Worm (Caenorhabditis elegans) whole organism, L4 larva: ENCODE data around the gene F46F2.3.
A peak's percentile ranks its signal among the peaks of the same experiment; 100 is the strongest.

ENCODE experiments used
- T26A8.4 ChIP-seq: fragments of 200-800 bp; sonication (Bioruptor generic); IDR thresholded peaks from 2 replicates; pipeline ENCODE4 v1.3.6; 2022; ENCODE audit warnings: missing genetic modification characterization, missing compliant biosample characterization
- ZK337.2 ChIP-seq: fragments of 200-800 bp; sonication (Bioruptor generic); IDR thresholded peaks from 2 replicates; pipeline ENCODE4 v1.3.6; 2022; ENCODE audit warnings: missing genetic modification reagents, missing genetic modification characterization, missing compliant biosample characterization
- aha-1 ChIP-seq: fragments of 150-350 bp; peaks from one replicate; lab custom pipeline; 2014; ENCODE audit warnings: missing biosample characterization, missing genetic modification characterization
- attf-4 ChIP-seq: sonication (generic microtip); optimal IDR thresholded peaks from 3 replicates; lab custom pipeline; 2017; ENCODE audit warnings: missing biosample characterization, missing genetic modification characterization
- ceh-32 ChIP-seq: sonication (generic microtip); optimal IDR thresholded peaks from 2 replicates; lab custom pipeline; 2016; ENCODE audit warnings: mild to moderate bottlenecking, missing genetic modification characterization, missing compliant biosample characterization; ENCODE audit not compliant: poor library complexity
- ctbp-1 ChIP-seq: fragments of 200-800 bp; sonication (Bioruptor generic); IDR thresholded peaks from 2 replicates; pipeline ENCODE4 v1.3.6; 2022; ENCODE audit warnings: missing genetic modification reagents, missing genetic modification characterization, missing compliant biosample characterization
- daf-16 ChIP-seq, 3 experiments: sonication (generic microtip); optimal IDR thresholded peaks; 2 replicates each; lab custom pipeline; 2016 to 2017; ENCODE audit warnings: missing genetic modification characterization in 3 of 3, missing genetic modification reagents in 3 of 3, mild to moderate bottlenecking in 2 of 3, missing compliant biosample characterization in 2 of 3, missing biosample characterization in 1 of 3, moderate library complexity in 1 of 3
- daf-8 ChIP-seq: fragments of 200-800 bp; sonication (Bioruptor generic); IDR thresholded peaks from 2 replicates; pipeline ENCODE4 v1.3.6; 2022; ENCODE audit warnings: missing genetic modification characterization, missing compliant biosample characterization
- dmd-6 ChIP-seq: fragments of 200-800 bp; sonication (Bioruptor generic); IDR thresholded peaks from 2 replicates; pipeline ENCODE4 v1.3.6; 2022; ENCODE audit warnings: missing genetic modification reagents, missing genetic modification characterization, missing compliant biosample characterization
- dpl-1 ChIP-seq: fragments of 150-350 bp; optimal IDR thresholded peaks from 2 replicates; lab custom pipeline; 2014; ENCODE audit warnings: missing biosample characterization, missing genetic modification reagents, missing genetic modification characterization
- dve-1 ChIP-seq: sonication (generic microtip); optimal IDR thresholded peaks from 2 replicates; lab custom pipeline; 2017; ENCODE audit warnings: antibody characterized with exemption, mild to moderate bottlenecking, missing genetic modification characterization, missing compliant biosample characterization; ENCODE audit not compliant: insufficient read depth
- egl-43 ChIP-seq: fragments of 200-800 bp; sonication (Bioruptor generic); IDR thresholded peaks from 2 replicates; pipeline ENCODE4 v1.3.6; 2022; ENCODE audit warnings: missing genetic modification reagents, missing genetic modification characterization, missing compliant biosample characterization
- fos-1 ChIP-seq: fragments of 150-350 bp; optimal IDR thresholded peaks from 2 replicates; lab custom pipeline; 2014; ENCODE audit warnings: missing biosample characterization, missing genetic modification characterization
- gei-8 ChIP-seq: fragments of 200-800 bp; sonication (Bioruptor generic); optimal IDR thresholded peaks from 2 replicates; lab custom pipeline; 2018; ENCODE audit warnings: mild to moderate bottlenecking, missing genetic modification characterization, missing compliant biosample characterization
- hlh-11 ChIP-seq: fragments of 200-800 bp; sonication (Bioruptor generic); optimal IDR thresholded peaks from 2 replicates; lab custom pipeline; 2018; ENCODE audit warnings: mild to moderate bottlenecking, missing genetic modification characterization, missing compliant biosample characterization
- hlh-30 ChIP-seq: sonication (generic microtip); optimal IDR thresholded peaks from 2 replicates; lab custom pipeline; 2017; ENCODE audit warnings: antibody characterized with exemption, mild to moderate bottlenecking, missing genetic modification characterization, missing compliant biosample characterization; ENCODE audit not compliant: insufficient read depth
- hmg-1.1 ChIP-seq: fragments of 200-800 bp; sonication (Bioruptor generic); IDR thresholded peaks from 2 replicates; pipeline ENCODE4 v1.3.6; 2022; ENCODE audit warnings: missing genetic modification reagents, missing genetic modification characterization, missing compliant biosample characterization
- lin-29 ChIP-seq: fragments of 200-800 bp; sonication (Bioruptor generic); IDR thresholded peaks from 2 replicates; pipeline ENCODE4 v1.3.6; 2022; ENCODE audit warnings: missing genetic modification reagents, missing genetic modification characterization, missing compliant biosample characterization
- mdl-1 ChIP-seq, 2 experiments: fragments of 150-350 bp in 1 of 2; sonication (generic microtip) in 1 of 2; optimal IDR thresholded peaks; 2 replicates each; lab custom pipeline; 2014 to 2017; ENCODE audit warnings: missing biosample characterization in 2 of 2, missing genetic modification characterization in 2 of 2
- mep-1 ChIP-seq: fragments of 150-350 bp; sonication (generic microtip); optimal IDR thresholded peaks from 3 replicates; lab custom pipeline; 2014; ENCODE audit warnings: missing biosample characterization, missing genetic modification characterization
- mes-2 ChIP-seq: sonication (generic microtip); optimal IDR thresholded peaks from 2 replicates; lab custom pipeline; 2016; ENCODE audit warnings: missing genotype, mild to moderate bottlenecking, missing genetic modification characterization, missing compliant biosample characterization; ENCODE audit not compliant: poor library complexity, severe bottlenecking
- mxl-3 ChIP-seq: fragments of 200-800 bp; sonication (Bioruptor generic); optimal IDR thresholded peaks from 2 replicates; lab custom pipeline; 2018; ENCODE audit warnings: mild to moderate bottlenecking, missing genetic modification characterization, missing compliant biosample characterization
- nhr-25 ChIP-seq: sonication (generic microtip); optimal IDR thresholded peaks from 2 replicates; lab custom pipeline; 2017; ENCODE audit warnings: missing genetic modification characterization, mild to moderate bottlenecking, missing compliant biosample characterization, antibody characterized with exemption, moderate library complexity, borderline replicate concordance; ENCODE audit not compliant: insufficient read depth
- nhr-28 ChIP-seq: fragments of 150-350 bp; optimal IDR thresholded peaks from 2 replicates; lab custom pipeline; 2014; ENCODE audit warnings: missing biosample characterization, missing genetic modification characterization
- pha-4 ChIP-seq, 2 experiments: fragments of 150-350 bp in 1 of 2; fragments of 200-800 bp in 1 of 2; sonication (Bioruptor generic) in 1 of 2; IDR thresholded peaks in 1 of 2; optimal IDR thresholded peaks in 1 of 2; 2 replicates each; pipeline versions ENCODE4 v1.3.6 to Lab custom; 2014 to 2022; ENCODE audit warnings: missing genetic modification characterization in 2 of 2, missing genetic modification reagents in 2 of 2, missing biosample characterization in 1 of 2, missing compliant biosample characterization in 1 of 2
- set-16 ChIP-seq: fragments of 200-800 bp; sonication (Bioruptor generic); IDR thresholded peaks from 2 replicates; pipeline ENCODE4 v1.3.6; 2022; ENCODE audit warnings: missing genetic modification reagents, missing genetic modification characterization, missing compliant biosample characterization
- skn-1 ChIP-seq: fragments of 150-350 bp; optimal IDR thresholded peaks from 2 replicates; lab custom pipeline; 2014; ENCODE audit warnings: missing biosample characterization, missing genetic modification characterization
- snpc-1.2 ChIP-seq: fragments of 200-800 bp; sonication (Bioruptor generic); IDR thresholded peaks from 2 replicates; pipeline ENCODE4 v1.3.6; 2022; ENCODE audit warnings: missing genetic modification reagents, missing genetic modification characterization, missing compliant biosample characterization
- snpc-4 ChIP-seq: fragments of 150-350 bp; optimal IDR thresholded peaks from 2 replicates; lab custom pipeline; 2014; ENCODE audit warnings: missing biosample characterization, missing genetic modification characterization
- tra-1 ChIP-seq: fragments of 200-800 bp; sonication (Bioruptor generic); IDR thresholded peaks from 2 replicates; pipeline ENCODE4 v1.3.6; 2022; ENCODE audit warnings: missing genetic modification reagents, missing genetic modification characterization, missing compliant biosample characterization
- zag-1 ChIP-seq: fragments of 150-350 bp; optimal IDR thresholded peaks from 2 replicates; lab custom pipeline; 2014; ENCODE audit warnings: missing biosample characterization, missing genetic modification characterization
- zfp-2 ChIP-seq: sonication (generic microtip); optimal IDR thresholded peaks from 2 replicates; lab custom pipeline; 2016; ENCODE audit warnings: mild to moderate bottlenecking, missing genetic modification characterization, missing compliant biosample characterization
- zip-11 ChIP-seq: fragments of 200-800 bp; sonication (Bioruptor generic); IDR thresholded peaks from 2 replicates; pipeline ENCODE4 v1.3.6; 2022; ENCODE audit warnings: missing genetic modification characterization, missing compliant biosample characterization

The F46F2.3 gene

ce11 chrX:15280318-15280717 is 20.2 kb upstream of the F46F2.3 start (continued):
- TF ChIP-seq dpl-1 (no peak), mep-1 (tag; lab: Kevin White, UChicago) (no peak), dmd-6 (GFP tag; lab: Robert Waterston, UW) (no peak), ctbp-1 (no peak), tra-1 (GFP tag; lab: Robert Waterston, UW) (no peak), zag-1 (tag; lab: Kevin White, UChicago) (no peak), attf-4 (tag; lab: Kevin White, UChicago) (no peak), zip-11 (GFP tag; lab: Robert Waterston, UW) (no peak)

ce11 chrX:15279301-15279700 is 19.2 kb upstream of the F46F2.3 start:
- peak in 1 of 2 experiments; percentile 4 for TF ChIP-seq mdl-1 (tag; optimal IDR thresholded peaks at IDR 0.05; lab: Kevin White, UChicago)
- TF ChIP-seq set-16 (GFP tag; lab: Robert Waterston, UW): peak; percentile 69
- peak; percentile 51; the same call in 1 of the 2 replicates for TF ChIP-seq dmd-6 (GFP tag; lab: Robert Waterston, UW)
- TF ChIP-seq hlh-30 (tag; lab: Kevin White, UChicago): peak; percentile 2
- no peak for TF ChIP-seq daf-16 (GFP tag; optimal IDR thresholded peaks at IDR 0.05; lab: Kevin White, UChicago)
- TF ChIP-seq daf-16 (tag; optimal IDR thresholded peaks at IDR 0.05; lab: Kevin White, UChicago): peak; percentile 5
- TF ChIP-seq hlh-11: peak; percentile 67
- 0 out of 2 replicates have a peak, but pooled peaks have one; percentile 19 for TF ChIP-seq egl-43 (GFP tag; lab: Robert Waterston, UW)
- TF ChIP-seq mep-1 (tag; lab: Kevin White, UChicago): peak; percentile 57
- peak; percentile 30 for TF ChIP-seq nhr-28 (tag; lab: Kevin White, UChicago)
- no peak for TF ChIP-seq gei-8 (GFP tag; lab: Kevin White, UChicago)
- peak; percentile 74 for TF ChIP-seq aha-1
- TF ChIP-seq tra-1 (GFP tag; lab: Robert Waterston, UW): no peak
- TF ChIP-seq mxl-3: peak; percentile 1
- peak; percentile 92 for TF ChIP-seq pha-4 (GFP tag; IDR thresholded peaks at IDR 0.05; lab: Robert Waterston, UW)
- peak; percentile 17 for TF ChIP-seq pha-4 (tag; optimal IDR thresholded peaks at IDR 0.05; lab: Kevin White, UChicago)
- peak; percentile 42; the same call in 1 of the 2 replicates for TF ChIP-seq T26A8.4 (GFP tag; lab: Robert Waterston, UW)
- no peak for TF ChIP-seq fos-1 (tag; lab: Kevin White, UChicago)
- TF ChIP-seq daf-8 (GFP tag; lab: Robert Waterston, UW): no peak
- TF ChIP-seq dve-1 (tag; lab: Kevin White, UChicago): peak; percentile 78
- TF ChIP-seq nhr-25: peak; percentile 27
- TF ChIP-seq, all 104 proteins: peak for 15

- peak; percentile 30 for TF ChIP-seq mes-2 (tag; lab: Kevin White, UChicago)
- TF ChIP-seq tra-1 (GFP tag; lab: Robert Waterston, UW): no peak
- TF ChIP-seq set-16 (GFP tag; lab: Robert Waterston, UW): 0 out of 2 replicates have a peak, but pooled peaks have one; percentile 33
- TF ChIP-seq gei-8 (GFP tag; lab: Kevin White, UChicago): no peak
- TF ChIP-seq snpc-1.2: no peak
- TF ChIP-seq snpc-4 (tag; lab: Kevin White, UChicago): peak; percentile 42
Measured at ce11 chrX:15278593-15278992, 18.5 kb upstream of the F46F2.3 start.

- TF ChIP-seq ZK337.2 (GFP tag; lab: Robert Waterston, UW) (no peak), ceh-32 (tag; lab: Kevin White, UChicago) (no peak), zfp-2 (no peak), hlh-30 (tag; lab: Kevin White, UChicago) (peak; percentile 7), skn-1 (no peak), hlh-11 (peak; percentile 45), fos-1 (tag; lab: Kevin White, UChicago) (no peak), mxl-3 (peak; percentile 42), set-16 (GFP tag; lab: Robert Waterston, UW) (peak; percentile 86), pha-4 (GFP tag; IDR thresholded peaks at IDR 0.05; lab: Robert Waterston, UW) (peak; percentile 20; the same call in 1 of the 2 replicates), pha-4 (tag; optimal IDR thresholded peaks at IDR 0.05; lab: Kevin White, UChicago) (no peak), lin-29 (GFP tag; lab: Robert Waterston, UW) (0 out of 2 replicates have a peak, but pooled peaks have one; percentile 9), hmg-1.1 (peak; percentile 13; the same call in 1 of the 2 replicates)
Measured at ce11 chrX:15277714-15278187, 17.7 kb upstream of the F46F2.3 start, which contains the start of gene kin-20. Gene kin-20 (minus strand): TSS chrX:15277764.
